Fruit fly (Drosophila melanogaster) whole organism, embryonic: Measurements from ENCODE around the gene CG15212.

Experiments used
- Adf1 ChIP-seq: fragments of 200-800 bp; sonication (Bioruptor generic); IDR thresholded peaks from 2 replicates; pipeline ENCODE4 v1.3.6; 2022; ENCODE audit warnings: missing biosample characterization, missing genetic modification characterization
- B-H1 ChIP-seq: fragments of 200-800 bp; sonication (Bioruptor generic); IDR thresholded peaks from 3 replicates; pipeline ENCODE4 v1.3.6; 2022; ENCODE audit warnings: missing biosample characterization, missing genetic modification characterization
- BtbVII ChIP-seq: fragments of 200-800 bp; sonication (Bioruptor generic); optimal IDR thresholded peaks from 3 replicates; lab custom pipeline; 2017; ENCODE audit warnings: missing biosample characterization, mild to moderate bottlenecking, missing genetic modification characterization
- CG11695 ChIP-seq: fragments of 200-800 bp; sonication (Bioruptor generic); IDR thresholded peaks from 3 replicates; pipeline ENCODE4 v1.3.6; 2022; ENCODE audit warnings: missing biosample characterization, missing genetic modification characterization
- CG12155 ChIP-seq: fragments of 200-800 bp; sonication (Bioruptor generic); optimal IDR thresholded peaks from 3 replicates; lab custom pipeline; 2016; ENCODE audit warnings: missing biosample characterization, missing genetic modification characterization
- CG12659 ChIP-seq: fragments of 200-800 bp; sonication (Bioruptor generic); optimal IDR thresholded peaks from 3 replicates; lab custom pipeline; 2017; ENCODE audit warnings: mild to moderate bottlenecking, missing biosample characterization, missing genetic modification reagents, missing genetic modification characterization
- CG17612 ChIP-seq: fragments of 200-800 bp; sonication (Bioruptor generic); IDR thresholded peaks from 2 replicates; pipeline ENCODE4 v1.3.6; 2022; ENCODE audit warnings: missing biosample characterization, missing genetic modification characterization
- CG18764 ChIP-seq: fragments of 200-800 bp; sonication (Bioruptor generic); optimal IDR thresholded peaks from 3 replicates; lab custom pipeline; 2016; ENCODE audit warnings: missing biosample characterization, missing genetic modification characterization
- CG31224 ChIP-seq: fragments of 200-800 bp; sonication (Bioruptor generic); IDR thresholded peaks from 2 replicates; pipeline ENCODE4 v1.3.6; 2022; ENCODE audit warnings: missing biosample characterization, missing genetic modification characterization
- CG3407 ChIP-seq: fragments of 200-800 bp; sonication (Bioruptor generic); optimal IDR thresholded peaks from 2 replicates; lab custom pipeline; 2018; ENCODE audit warnings: missing biosample characterization, mild to moderate bottlenecking, missing genetic modification characterization
- CG4282 ChIP-seq: fragments of 200-800 bp; sonication (Bioruptor generic); optimal IDR thresholded peaks from 2 replicates; lab custom pipeline; 2016; ENCODE audit warnings: missing biosample characterization, missing genetic modification characterization
- CG7745 ChIP-seq: fragments of 200-800 bp; sonication (Bioruptor generic); optimal IDR thresholded peaks from 2 replicates; lab custom pipeline; 2018; ENCODE audit warnings: missing biosample characterization, mild to moderate bottlenecking, missing genetic modification characterization, moderate library complexity
- CG9727 ChIP-seq: fragments of 200-800 bp; sonication (Bioruptor generic); optimal IDR thresholded peaks from 3 replicates; lab custom pipeline; 2017; ENCODE audit warnings: missing biosample characterization, mild to moderate bottlenecking, missing genetic modification characterization
- D19B ChIP-seq: fragments of 200-800 bp; sonication (Bioruptor generic); optimal IDR thresholded peaks from 2 replicates; lab custom pipeline; 2017; ENCODE audit warnings: missing biosample characterization, mild to moderate bottlenecking, missing genetic modification characterization
- HLHmδ ChIP-seq: fragments of 200-800 bp; sonication (Bioruptor generic); optimal IDR thresholded peaks from 2 replicates; lab custom pipeline; 2018; ENCODE audit warnings: missing biosample characterization, mild to moderate bottlenecking, missing genetic modification characterization, moderate library complexity
- Hmx ChIP-seq: fragments of 200-800 bp; sonication (Bioruptor generic); optimal IDR thresholded peaks from 2 replicates; lab custom pipeline; 2016; ENCODE audit warnings: missing biosample characterization, missing genetic modification characterization
- Hr51 ChIP-seq, 2 experiments: fragments of 200-800 bp; sonication (Bioruptor generic); optimal IDR thresholded peaks; 2 replicates in 1 of 2; 3 replicates in 1 of 2; lab custom pipeline; 2016 to 2018; ENCODE audit warnings: missing biosample characterization in 2 of 2, missing genetic modification characterization in 2 of 2, mild to moderate bottlenecking in 1 of 2, moderate library complexity in 1 of 2
- Hsf ChIP-seq: fragments of 200-800 bp; sonication (Bioruptor generic); optimal IDR thresholded peaks from 3 replicates; lab custom pipeline; 2016; ENCODE audit warnings: missing biosample characterization, missing genetic modification characterization
- Max ChIP-seq: fragments of 200-800 bp; sonication (Bioruptor generic); optimal IDR thresholded peaks from 2 replicates; lab custom pipeline; 2016; ENCODE audit warnings: missing biosample characterization, mild to moderate bottlenecking, missing genetic modification characterization
- Neu2 ChIP-seq: fragments of 200-800 bp; sonication (Bioruptor generic); optimal IDR thresholded peaks from 3 replicates; lab custom pipeline; 2016; ENCODE audit warnings: missing biosample characterization, missing genetic modification characterization, borderline replicate concordance
- Sox102F ChIP-seq: fragments of 200-800 bp; sonication (Bioruptor generic); optimal IDR thresholded peaks from 2 replicates; lab custom pipeline; 2018; ENCODE audit warnings: missing biosample characterization, mild to moderate bottlenecking, missing genetic modification characterization, moderate library complexity
- abd-A ChIP-seq: fragments of 200-800 bp; sonication (Bioruptor generic); optimal IDR thresholded peaks from 3 replicates; lab custom pipeline; 2019; ENCODE audit warnings: missing biosample characterization, mild to moderate bottlenecking, missing genetic modification characterization, moderate library complexity
- az2 ChIP-seq: fragments of 200-800 bp; sonication (Bioruptor generic); optimal IDR thresholded peaks from 3 replicates; lab custom pipeline; 2016; ENCODE audit warnings: missing biosample characterization, missing genetic modification characterization
- bigmax ChIP-seq: fragments of 200-800 bp; sonication (Bioruptor generic); optimal IDR thresholded peaks from 2 replicates; lab custom pipeline; 2018; ENCODE audit warnings: missing biosample characterization, mild to moderate bottlenecking, missing genetic modification characterization
- bowl ChIP-seq: fragments of 200-800 bp; sonication (Bioruptor generic); IDR thresholded peaks from 2 replicates; pipeline ENCODE4 v1.3.6; 2022; ENCODE audit warnings: missing biosample characterization, missing genetic modification characterization
- bsh ChIP-seq, 2 experiments: fragments of 200-800 bp; sonication (Bioruptor generic); optimal IDR thresholded peaks; 2 replicates each; lab custom pipeline; 2017 to 2018; ENCODE audit warnings: mild to moderate bottlenecking in 2 of 2, missing biosample characterization in 2 of 2, missing genetic modification characterization in 2 of 2, moderate library complexity in 1 of 2
- chm ChIP-seq: fragments of 200-800 bp; sonication (Bioruptor generic); IDR thresholded peaks from 2 replicates; pipeline ENCODE4 v1.3.6; 2022; ENCODE audit warnings: missing biosample characterization, missing genetic modification characterization
- danr ChIP-seq: fragments of 200-800 bp; sonication (Bioruptor generic); IDR thresholded peaks from 2 replicates; pipeline ENCODE4 v1.3.6; 2022; ENCODE audit warnings: missing biosample characterization, missing genetic modification characterization
- dimm ChIP-seq: fragments of 200-800 bp; sonication (Bioruptor generic); IDR thresholded peaks from 2 replicates; pipeline ENCODE4 v1.3.6; 2022; ENCODE audit warnings: missing biosample characterization, missing genetic modification characterization
- dmrt99B ChIP-seq: fragments of 200-800 bp; sonication (Bioruptor generic); optimal IDR thresholded peaks from 2 replicates; lab custom pipeline; 2018; ENCODE audit warnings: missing biosample characterization, mild to moderate bottlenecking, missing genetic modification characterization, moderate library complexity
- en ChIP-seq: fragments of 200-800 bp; sonication (Bioruptor generic); optimal IDR thresholded peaks from 2 replicates; lab custom pipeline; 2016; ENCODE audit warnings: missing biosample characterization, missing genetic modification characterization
- esg ChIP-seq: fragments of 200-800 bp; sonication (Bioruptor generic); conservative IDR thresholded peaks from 2 replicates; pipeline ENCODE4 v1.3.6; 2022; ENCODE audit warnings: missing biosample characterization, missing genetic modification characterization
- fd96Cb ChIP-seq: fragments of 200-800 bp; sonication (Bioruptor generic); optimal IDR thresholded peaks from 2 replicates; lab custom pipeline; 2018; ENCODE audit warnings: missing biosample characterization, mild to moderate bottlenecking, missing genetic modification characterization, moderate library complexity
- gce ChIP-seq: fragments of 200-800 bp; sonication (Bioruptor generic); IDR thresholded peaks from 3 replicates; pipeline ENCODE4 v1.3.6; 2022; ENCODE audit warnings: missing biosample characterization, missing genetic modification characterization
- gcm ChIP-seq: fragments of 200-800 bp; sonication (Bioruptor generic); optimal IDR thresholded peaks from 2 replicates; lab custom pipeline; 2019; ENCODE audit warnings: missing biosample characterization, mild to moderate bottlenecking, missing genetic modification characterization, moderate library complexity
- ind ChIP-seq: fragments of 200-800 bp; sonication (Bioruptor generic); optimal IDR thresholded peaks from 3 replicates; lab custom pipeline; 2016; ENCODE audit warnings: missing biosample characterization, missing genetic modification characterization
- ken ChIP-seq: fragments of 200-800 bp; sonication (Bioruptor generic); IDR thresholded peaks from 3 replicates; pipeline ENCODE4 v1.3.6; 2022; ENCODE audit warnings: missing biosample characterization, missing genetic modification characterization
- mam ChIP-seq: fragments of 200-800 bp; sonication (Bioruptor generic); optimal IDR thresholded peaks from 3 replicates; lab custom pipeline; 2016; ENCODE audit warnings: missing biosample characterization, missing genetic modification characterization
- mirr ChIP-seq: fragments of 200-800 bp; sonication (Bioruptor generic); optimal IDR thresholded peaks from 3 replicates; lab custom pipeline; 2018; ENCODE audit warnings: missing biosample characterization, mild to moderate bottlenecking, missing genetic modification characterization
- oc ChIP-seq: fragments of 200-800 bp; sonication (Bioruptor generic); optimal IDR thresholded peaks from 2 replicates; lab custom pipeline; 2018; ENCODE audit warnings: missing biosample characterization, mild to moderate bottlenecking, missing genetic modification characterization, moderate library complexity
- pb ChIP-seq: fragments of 200-800 bp; sonication (Bioruptor generic); optimal IDR thresholded peaks from 3 replicates; lab custom pipeline; 2016; ENCODE audit warnings: missing biosample characterization, missing genetic modification characterization
- pita ChIP-seq: fragments of 200-800 bp; sonication (Bioruptor generic); optimal IDR thresholded peaks from 2 replicates; lab custom pipeline; 2017; ENCODE audit warnings: missing biosample characterization, mild to moderate bottlenecking, missing genetic modification characterization
- prd ChIP-seq, 3 experiments: fragments of >200 bp in 2 of 3; fragments of 200-800 bp in 1 of 3; sonication (Bioruptor generic) in 1 of 3; optimal IDR thresholded peaks in 2 of 3; IDR thresholded peaks in 1 of 3; 2 replicates in 2 of 3; 3 replicates in 1 of 3; pipeline versions ENCODE4 v1.3.6 to Lab custom; 2017 to 2022; ENCODE audit warnings: missing biosample characterization in 1 of 3, missing genetic modification characterization in 1 of 3
- pzg ChIP-seq: fragments of 200-800 bp; sonication (Bioruptor generic); optimal IDR thresholded peaks from 3 replicates; lab custom pipeline; 2018; ENCODE audit warnings: missing biosample characterization, mild to moderate bottlenecking, missing genetic modification characterization, moderate library complexity
- ro ChIP-seq: fragments of 200-800 bp; sonication (Bioruptor generic); IDR thresholded peaks from 2 replicates; pipeline ENCODE4 v1.3.6; 2022; ENCODE audit warnings: missing biosample characterization, missing genetic modification characterization
- sob ChIP-seq: fragments of 200-800 bp; sonication (Bioruptor generic); IDR thresholded peaks from 2 replicates; pipeline ENCODE4 v1.3.6; 2022; ENCODE audit warnings: missing biosample characterization, missing genetic modification characterization
- tin ChIP-seq: fragments of 200-800 bp; sonication (Bioruptor generic); optimal IDR thresholded peaks from 3 replicates; lab custom pipeline; 2016; ENCODE audit warnings: missing biosample characterization, missing genetic modification characterization
- tio ChIP-seq: fragments of 200-800 bp; sonication (Bioruptor generic); optimal IDR thresholded peaks from 2 replicates; lab custom pipeline; 2017; ENCODE audit warnings: missing biosample characterization, missing genetic modification characterization, inconsistent platforms
- trh ChIP-seq: fragments of 200-800 bp; sonication (Bioruptor generic); optimal IDR thresholded peaks from 2 replicates; lab custom pipeline; 2016; ENCODE audit warnings: missing biosample characterization, missing genetic modification characterization
- tx ChIP-seq: fragments of 200-800 bp; sonication (Bioruptor generic); optimal IDR thresholded peaks from 2 replicates; lab custom pipeline; 2016; ENCODE audit warnings: missing biosample characterization, missing genetic modification characterization

The CG15212 gene

DNA sequence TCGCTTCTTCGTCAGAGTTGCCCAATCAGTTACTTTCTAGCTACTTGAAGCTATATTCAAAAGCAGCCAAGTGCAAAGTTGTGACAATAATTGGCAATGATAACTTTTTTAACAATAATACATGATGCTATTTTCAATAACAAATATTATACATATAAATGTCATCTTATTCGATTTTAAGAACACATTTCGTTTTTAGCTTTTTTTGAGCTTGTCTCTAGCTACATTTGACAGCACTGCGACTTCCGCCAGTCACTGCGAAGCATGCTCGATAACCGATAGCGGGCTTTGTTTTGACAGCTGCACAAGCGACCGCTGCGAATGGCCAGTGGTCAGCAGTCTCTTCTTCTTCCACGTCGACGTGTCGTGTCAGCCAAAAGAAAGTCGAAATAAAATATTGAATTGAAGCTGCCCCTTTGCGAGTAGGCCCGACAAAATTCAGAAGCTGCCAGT lies 21.0 kb downstream of the CG15212 start, which contains the start of the genes Gen and Srp54k (continued):
- TF ChIP-seq sob (GFP tag; lab: Robert Waterston, UW) (peak; percentile 63), trh (GFP tag; lab: Kevin White, UChicago) (no peak), CG11695 (no peak), pzg (GFP tag; lab: Kevin White, UChicago) (peak; percentile 77), Hmx (GFP tag; lab: Kevin White, UChicago) (no peak), dmrt99B (no peak), az2 (GFP tag; lab: Kevin White, UChicago) (peak; percentile 21), bsh (GFP tag; optimal IDR thresholded peaks at IDR 0.05; lab: Kevin White, UChicago) (peak in 1 of 2 experiments; percentile 5), bigmax (GFP tag; lab: Kevin White, UChicago) (no peak), pb (GFP tag; lab: Kevin White, UChicago) (no peak), CG3407 (GFP tag; lab: Kevin White, UChicago) (no peak), BtbVII (no peak), CG9727 (GFP tag; lab: Kevin White, UChicago) (peak; percentile 41), Hr51 (GFP tag; optimal IDR thresholded peaks at IDR 0.05; lab: Kevin White, UChicago) (no peak), ind (peak; percentile 5), B-H1 (GFP tag; lab: Robert Waterston, UW) (no peak), tx (no peak), ro (GFP tag; lab: Robert Waterston, UW) (no peak), abd-A (tag; lab: Kevin White, UChicago) (no peak), esg (GFP tag; lab: Robert Waterston, UW) (no peak), fd96Cb (tag; lab: Kevin White, UChicago) (no peak), CG7745 (tag; lab: Kevin White, UChicago) (no peak), pita (GFP tag; lab: Kevin White, UChicago) (no peak), ken (GFP tag; lab: Robert Waterston, UW) (no peak), D19B (GFP tag; lab: Kevin White, UChicago) (no peak), CG17612 (GFP tag; lab: Robert Waterston, UW) (no peak), CG4282 (GFP tag; lab: Kevin White, UChicago) (no peak), CG12659 (GFP tag; lab: Kevin White, UChicago) (peak; percentile 83), danr (GFP tag; lab: Robert Waterston, UW) (no peak), Sox102F (no peak), oc (tag; lab: Kevin White, UChicago) (no peak), Max (GFP tag; lab: Kevin White, UChicago) (no peak), Neu2 (GFP tag; lab: Kevin White, UChicago) (no peak), prd (optimal IDR thresholded peaks at IDR 0.05; lab: Kevin White, UChicago) (peak in 1 of 2 experiments; percentile 19), prd (GFP tag; IDR thresholded peaks at IDR 0.05; lab: Robert Waterston, UW) (peak; percentile 75), CG12155 (peak; percentile 13), HLHmδ (GFP tag; lab: Kevin White, UChicago) (peak; percentile 21)
- TF ChIP-seq, all 482 proteins: peak for 146

- peak; percentile 49 for TF ChIP-seq gcm (GFP tag; lab: Kevin White, UChicago)
- peak; percentile 70 for TF ChIP-seq tin (GFP tag; lab: Kevin White, UChicago)
- TF ChIP-seq gce = peak; percentile 70
- no peak for TF ChIP-seq tio (GFP tag; lab: Kevin White, UChicago)
- TF ChIP-seq Adf1 (GFP tag; lab: Robert Waterston, UW) = peak; percentile 46
- TF ChIP-seq mirr = peak; percentile 20
- 0 out of 2 replicates have a peak, but pooled peaks have one; percentile 58 for TF ChIP-seq dimm
- no peak for TF ChIP-seq chm (GFP tag; lab: Robert Waterston, UW)
- peak; percentile 16 for TF ChIP-seq CG18764 (GFP tag; lab: Kevin White, UChicago)
- no peak for TF ChIP-seq Hmx (GFP tag; lab: Kevin White, UChicago)
- peak; percentile 82 for TF ChIP-seq mam (GFP tag; lab: Kevin White, UChicago)
- peak; percentile 92 for TF ChIP-seq CG31224 (GFP tag; lab: Robert Waterston, UW)
- peak; percentile 71 for TF ChIP-seq Hsf (GFP tag; lab: Kevin White, UChicago)
- 0 out of 2 replicates have a peak, but pooled peaks have one; percentile 21 for TF ChIP-seq bowl (GFP tag; lab: Robert Waterston, UW)
- TF ChIP-seq Max (GFP tag; lab: Kevin White, UChicago) = no peak
- TF ChIP-seq en (GFP tag; lab: Kevin White, UChicago) = peak; percentile 52
Observed at dm6 chr3L:5154917-5155613, 23.7 kb downstream of the CG15212 start.
